Worm (Caenorhabditis elegans): Measurements from ENCODE around the gene T25B9.11.
A peak's percentile ranks its signal among the peaks of the same experiment; 100 is the strongest.
"Not testable (repeated sequence)": the region's sequence is repeated elsewhere in the genome, so short reads cannot be mapped to it uniquely, and the experiment has no call there.

Gene T25B9.11

DNA sequence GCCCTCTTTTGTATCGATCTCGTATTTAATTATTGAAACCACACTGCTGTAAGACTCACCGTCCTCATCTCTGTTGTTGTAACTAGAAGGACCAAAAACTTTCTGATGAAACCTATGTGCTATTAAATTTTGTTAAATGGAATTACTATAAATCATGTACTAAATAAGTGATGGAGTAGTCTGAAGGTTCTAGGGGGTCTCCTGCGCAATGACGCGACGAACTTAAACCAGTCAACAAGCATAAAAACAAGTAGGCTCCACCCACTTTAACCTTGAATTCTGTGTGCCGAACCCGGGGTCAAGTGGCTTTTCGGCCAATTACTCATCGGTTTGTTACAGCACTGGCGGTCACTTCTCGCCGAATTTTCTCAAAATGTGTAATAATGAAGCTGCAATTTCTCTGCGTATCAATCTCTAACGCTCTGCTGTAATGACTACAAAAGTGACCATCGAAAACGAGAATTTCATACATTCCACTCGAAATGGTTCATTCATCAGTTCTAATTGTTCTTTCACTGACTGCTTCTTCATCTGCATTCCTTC lies 27.2 kb upstream of the T25B9.11 start, which contains the start of gene grl-21:
TSS of gene grl-21 (plus strand) at position 464 of the 543 bp plus-strand sequence.
- TF ChIP-seq nhr-6 (tag; optimal IDR thresholded peaks at IDR 0.05) (no peak), aly-2 (tag; optimal IDR thresholded peaks at IDR 0.05) (no peak), nhr-25 (tag; optimal IDR thresholded peaks at IDR 0.05) (peak; percentile 76), alr-1 (tag; optimal IDR thresholded peaks at IDR 0.05) (no peak)

DNA sequence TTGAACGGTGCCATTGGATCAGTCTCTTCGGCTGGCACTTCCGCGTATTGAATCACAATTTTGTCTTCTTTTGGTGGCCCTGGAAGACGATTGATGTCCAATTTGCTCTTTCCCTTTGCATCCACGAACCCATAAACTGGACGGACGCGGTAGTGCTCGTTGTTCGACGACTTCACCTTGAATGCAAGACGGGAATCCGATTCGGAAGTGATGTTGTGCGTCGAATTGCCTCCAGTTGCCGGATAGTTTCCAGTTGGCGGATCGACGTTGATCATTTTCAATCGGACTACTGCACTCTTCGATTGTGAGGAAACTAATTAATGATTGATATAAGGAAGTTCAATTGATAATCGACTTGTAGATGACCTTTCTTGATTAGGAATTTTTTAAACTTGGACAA lies 26.0 kb upstream of the T25B9.11 start, which contains the start of gene ssp-34:
TSS of gene ssp-34 (minus strand) at position 275 of the 400 bp plus-strand sequence.
- TF ChIP-seq mbf-1 (tag; optimal IDR thresholded peaks at IDR 0.05): no peak
- no peak for TF ChIP-seq egl-27 (tag; optimal IDR thresholded peaks at IDR 0.05)
- no peak for TF ChIP-seq R02D3.7 (tag; optimal IDR thresholded peaks at IDR 0.05)
- no peak for TF ChIP-seq nhr-6 (tag; optimal IDR thresholded peaks at IDR 0.05)
- no peak for TF ChIP-seq nhr-11 (tag; optimal IDR thresholded peaks at IDR 0.05)

DNA sequence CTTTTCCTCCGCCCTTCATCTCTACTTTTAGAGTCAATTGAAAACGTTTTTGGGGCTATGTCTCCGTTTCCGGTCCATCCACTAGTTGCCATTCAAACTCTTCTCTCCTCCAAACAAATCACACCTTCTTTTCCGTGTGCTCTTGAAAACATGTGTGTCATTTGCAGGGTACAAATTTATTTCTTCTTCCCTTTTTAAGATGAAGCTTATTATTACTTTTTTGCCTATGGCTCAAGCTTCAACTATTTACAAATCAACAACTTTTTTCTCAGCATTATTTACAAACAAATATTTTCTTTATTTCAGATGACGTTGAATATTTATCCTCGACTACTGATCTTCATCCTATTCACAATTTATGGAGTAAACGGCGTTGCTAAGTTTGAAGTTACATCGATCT lies 19.8 kb upstream of the T25B9.11 start, which contains the start of gene T25B9.3:
TSS of gene T25B9.3 (plus strand) at position 301 of the 400 bp plus-strand sequence.
- no peak for TF ChIP-seq ceh-16 (tag; optimal IDR thresholded peaks at IDR 0.05)
- no peak for TF ChIP-seq unc-55 (GFP tag; optimal IDR thresholded peaks at IDR 0.05)
- no peak for TF ChIP-seq sma-3 (GFP tag; optimal IDR thresholded peaks at IDR 0.05)
- no peak for TF ChIP-seq elt-1 (tag; optimal IDR thresholded peaks at IDR 0.05)
- no peak for TF ChIP-seq gmeb-1 (tag; optimal IDR thresholded peaks at IDR 0.05)
- TF ChIP-seq sem-4 (tag; optimal IDR thresholded peaks at IDR 0.05): no peak
- no peak for TF ChIP-seq mbf-1 (tag; optimal IDR thresholded peaks at IDR 0.05)
- no peak for TF ChIP-seq ZK546.5 (tag; optimal IDR thresholded peaks at IDR 0.05)
- no peak for TF ChIP-seq nhr-237 (tag; optimal IDR thresholded peaks at IDR 0.05)
- no peak for TF ChIP-seq elt-3 (tag; optimal IDR thresholded peaks at IDR 0.05)
- TF ChIP-seq R02D3.7 (tag; optimal IDR thresholded peaks at IDR 0.05): no peak
- TF ChIP-seq nhr-12 (tag; optimal IDR thresholded peaks at IDR 0.05): no peak
- no peak for TF ChIP-seq fos-1 (tag; optimal IDR thresholded peaks at IDR 0.05)
- no peak for TF ChIP-seq egl-27 (tag; optimal IDR thresholded peaks at IDR 0.05)

DNA sequence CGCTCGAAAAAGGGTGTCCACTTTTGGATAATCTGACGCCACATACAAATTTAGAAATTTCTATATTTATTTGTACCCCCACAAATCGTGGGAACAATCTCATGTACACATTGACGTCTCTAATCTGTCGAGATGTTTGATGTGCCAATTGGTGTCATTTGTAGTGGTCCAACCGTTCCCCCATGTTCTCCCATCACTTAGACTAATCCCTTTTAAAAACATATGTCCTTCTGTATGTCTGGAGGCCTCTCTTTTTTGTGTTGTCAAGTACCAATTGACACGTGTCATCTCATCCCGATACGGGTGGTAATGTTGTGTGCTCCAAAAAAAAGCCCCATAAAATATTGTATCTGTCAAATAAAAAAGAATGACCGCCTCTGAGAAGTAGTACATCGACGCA lies 19.0 kb upstream of the T25B9.11 start:
- TF ChIP-seq elt-1 (tag; optimal IDR thresholded peaks at IDR 0.05): no peak
- no peak for TF ChIP-seq unc-55 (GFP tag; optimal IDR thresholded peaks at IDR 0.05)
- TF ChIP-seq lin-39 (tag; optimal IDR thresholded peaks at IDR 0.05): no peak
- no peak for TF ChIP-seq gmeb-1 (tag; optimal IDR thresholded peaks at IDR 0.05)
- no peak for TF ChIP-seq Y55F3AM.14 (GFP tag; optimal IDR thresholded peaks at IDR 0.05)
- no peak for TF ChIP-seq elt-3 (tag; optimal IDR thresholded peaks at IDR 0.05)
- no peak for TF ChIP-seq ztf-1 (GFP tag; conservative IDR thresholded peaks at IDR 0.05)

DNA sequence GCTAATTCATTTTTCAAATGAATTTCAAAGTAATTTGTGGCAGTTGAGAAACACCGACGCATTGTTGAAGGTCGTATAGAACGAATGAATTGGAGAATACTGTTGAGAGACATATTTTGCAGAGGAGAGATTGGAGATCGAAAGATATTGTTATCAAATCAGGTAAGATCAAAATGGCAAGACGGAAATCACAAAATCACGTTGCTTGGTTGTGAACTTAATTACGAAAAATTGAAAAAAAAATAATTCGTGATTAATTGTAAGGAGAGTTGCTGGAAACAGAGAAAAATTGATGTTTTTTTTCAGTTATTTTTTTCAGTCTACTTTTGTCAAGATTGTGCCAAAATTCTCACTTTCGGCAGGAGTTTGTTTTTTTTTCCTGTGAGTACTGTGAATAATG lies 14.3 kb upstream of the T25B9.11 start, which contains the start of gene T25B9.1:
TSS of gene T25B9.1 (minus strand) at position 101 of the 400 bp plus-strand sequence.
- no peak for TF ChIP-seq nhr-23 (tag; optimal IDR thresholded peaks at IDR 0.05)
- no peak for TF ChIP-seq ama-1 (optimal IDR thresholded peaks at IDR 0.05)
- TF ChIP-seq ceh-16 (tag; optimal IDR thresholded peaks at IDR 0.05): no peak
- no peak for TF ChIP-seq lsy-2 (tag; optimal IDR thresholded peaks at IDR 0.05)
- TF ChIP-seq nhr-12 (tag; optimal IDR thresholded peaks at IDR 0.05): no peak
- TF ChIP-seq ZK546.5 (tag; optimal IDR thresholded peaks at IDR 0.05): no peak
- TF ChIP-seq ztf-11 (tag; optimal IDR thresholded peaks at IDR 0.05): no peak
- TF ChIP-seq alr-1 (tag; optimal IDR thresholded peaks at IDR 0.05): no peak
- no peak for TF ChIP-seq nhr-77 (tag; optimal IDR thresholded peaks at IDR 0.05)
- no peak for TF ChIP-seq aly-2 (tag; optimal IDR thresholded peaks at IDR 0.05)
- TF ChIP-seq mbf-1 (tag; optimal IDR thresholded peaks at IDR 0.05): no peak
- TF ChIP-seq unc-62 (GFP tag; optimal IDR thresholded peaks at IDR 0.05): no peak
- TF ChIP-seq unc-39 (tag; optimal IDR thresholded peaks at IDR 0.05): no peak
- TF ChIP-seq lin-39 (tag; optimal IDR thresholded peaks at IDR 0.05): no peak
- TF ChIP-seq sem-4 (tag; optimal IDR thresholded peaks at IDR 0.05): no peak

DNA sequence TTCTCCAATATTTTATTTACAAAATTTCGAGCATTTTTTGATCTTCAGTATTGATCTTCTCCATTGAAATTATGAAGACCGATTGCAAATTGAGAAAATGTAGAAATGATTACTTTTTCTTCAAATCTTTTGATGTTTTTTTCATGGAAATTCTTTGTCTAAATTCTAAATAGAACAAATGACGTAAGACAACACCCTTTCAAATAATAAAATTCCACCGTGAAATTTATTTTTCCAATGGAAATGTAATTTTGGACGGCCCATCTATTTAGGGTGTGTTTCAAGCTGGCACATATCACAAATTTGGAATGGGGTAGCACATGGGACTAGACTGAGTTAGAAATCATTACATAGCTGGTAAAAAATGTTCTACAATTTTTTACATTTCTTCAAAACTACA lies 12.6 kb upstream of the T25B9.11 start, which contains the start of gene T25B9.2:
TSS of gene T25B9.2 (minus strand) at position 101 of the 400 bp plus-strand sequence.
- not testable (repeated sequence) for TF ChIP-seq gmeb-1, nhr-129, mbf-1 (tag; optimal IDR thresholded peaks at IDR 0.05)

Measured in whole organism, L2 larva.